Fruit fly (Drosophila melanogaster) whole organism, wandering third instar larva: ENCODE measurements around the gene CG12684.

Experiments
- Abd-B ChIP-seq: fragments of >200 bp; optimal IDR thresholded peaks from 2 replicates; lab custom pipeline; 2017; ENCODE audit warnings: missing biosample characterization, missing genetic modification characterization
- CG32264 ChIP-seq: fragments of 200-800 bp; sonication (Bioruptor generic); optimal IDR thresholded peaks from 2 replicates; lab custom pipeline; 2016; ENCODE audit warnings: missing biosample characterization, missing genetic modification characterization
- Dfd ChIP-seq: fragments of >200 bp; optimal IDR thresholded peaks from 2 replicates; lab custom pipeline; 2017; ENCODE audit warnings: missing biosample characterization, missing genetic modification characterization
- Dif ChIP-seq: fragments of 200-275, 200-300 bp; sonication (Bioruptor generic); optimal IDR thresholded peaks from 2 replicates; lab custom pipeline; 2018; ENCODE audit warnings: missing biosample characterization, missing genetic modification characterization; ENCODE audit not compliant: partially characterized antibody
- HLH106 ChIP-seq: fragments of 200-800 bp; optimal IDR thresholded peaks from 3 replicates; lab custom pipeline; 2019; ENCODE audit warnings: missing biosample characterization, mild to moderate bottlenecking, missing genetic modification characterization, moderate library complexity
- Hnf4 ChIP-seq: fragments of 200-800 bp; sonication (Bioruptor generic); optimal IDR thresholded peaks from 2 replicates; lab custom pipeline; 2016; ENCODE audit warnings: missing biosample characterization, mild to moderate bottlenecking, missing genetic modification characterization
- Hr83 ChIP-seq: fragments of 200-300 bp; sonication (Bioruptor generic); optimal IDR thresholded peaks from 2 replicates; lab custom pipeline; 2016; ENCODE audit warnings: missing biosample characterization, mild to moderate bottlenecking, missing genetic modification characterization, moderate library complexity; ENCODE audit not compliant: poor library complexity, severe bottlenecking
- Jra ChIP-seq: sonication (Bioruptor generic); optimal IDR thresholded peaks from 2 replicates; lab custom pipeline; 2016; ENCODE audit warnings: missing biosample characterization, missing genetic modification characterization
- Myc ChIP-seq: fragments of >200 bp; optimal IDR thresholded peaks from 2 replicates; lab custom pipeline; 2017
- OdsH ChIP-seq: fragments of 200-800 bp; sonication (Bioruptor generic); optimal IDR thresholded peaks from 2 replicates; lab custom pipeline; 2016; ENCODE audit warnings: missing biosample characterization, mild to moderate bottlenecking, missing genetic modification characterization
- Rel ChIP-seq, 2 experiments: fragments of 200-800 bp; sonication (Bioruptor generic) in 1 of 2; optimal IDR thresholded peaks; 2 replicates in 1 of 2; 3 replicates in 1 of 2; lab custom pipeline; 2016 to 2019; ENCODE audit warnings: mild to moderate bottlenecking in 2 of 2, missing biosample characterization in 2 of 2, missing genetic modification characterization in 2 of 2, moderate library complexity in 1 of 2
- Sp1 ChIP-seq: fragments of 200-800 bp; sonication (Bioruptor generic); optimal IDR thresholded peaks from 3 replicates; lab custom pipeline; 2019; ENCODE audit warnings: missing biosample characterization, mild to moderate bottlenecking, missing genetic modification characterization, moderate library complexity
- br ChIP-seq: fragments of 200-800 bp; sonication (Bioruptor generic); optimal IDR thresholded peaks from 2 replicates; lab custom pipeline; 2016; ENCODE audit warnings: missing biosample characterization, missing genetic modification characterization
- brk ChIP-seq: fragments of 200-800 bp; sonication (Bioruptor generic); optimal IDR thresholded peaks from 2 replicates; lab custom pipeline; 2016; ENCODE audit warnings: missing biosample characterization, mild to moderate bottlenecking, missing genetic modification characterization
- dl ChIP-seq, 2 experiments: fragments of 175-275, 200-275 bp in 1 of 2; fragments of 200-275 bp in 1 of 2; sonication (Bioruptor generic); optimal IDR thresholded peaks; lab custom pipeline; 2018; ENCODE audit warnings: mild to moderate bottlenecking in 2 of 2, missing biosample characterization in 2 of 2, missing genetic modification characterization in 2 of 2, moderate library complexity in 2 of 2; ENCODE audit not compliant: partially characterized antibody in 2 of 2, insufficient read depth in 1 of 2
- dmrt93B ChIP-seq: fragments of 200-800 bp; sonication (Bioruptor generic); optimal IDR thresholded peaks from 2 replicates; lab custom pipeline; 2018; ENCODE audit warnings: missing biosample characterization, mild to moderate bottlenecking, missing genetic modification characterization
- ey ChIP-seq: fragments of 200-800 bp; sonication (Bioruptor generic); optimal IDR thresholded peaks from 2 replicates; lab custom pipeline; 2016; ENCODE audit warnings: missing biosample characterization, missing genetic modification characterization
- foxo ChIP-seq, 2 experiments: fragments of 200-800 bp; sonication (Bioruptor generic); optimal IDR thresholded peaks; 2 replicates in 1 of 2; 3 replicates in 1 of 2; lab custom pipeline; 2016 to 2017; ENCODE audit warnings: missing biosample characterization in 2 of 2, missing genetic modification characterization in 2 of 2
- fru ChIP-seq: fragments of 200-800 bp; sonication (Bioruptor generic); optimal IDR thresholded peaks from 3 replicates; lab custom pipeline; 2016; ENCODE audit warnings: missing biosample characterization, mild to moderate bottlenecking, missing genetic modification characterization
- h ChIP-seq: fragments of 200-800 bp; sonication (Bioruptor generic); optimal IDR thresholded peaks from 3 replicates; lab custom pipeline; 2016; ENCODE audit warnings: missing biosample characterization, mild to moderate bottlenecking, missing genetic modification characterization
- jim ChIP-seq: fragments of 175-275, 200-325 bp; sonication (Bioruptor generic); optimal IDR thresholded peaks from 2 replicates; lab custom pipeline; 2016; ENCODE audit warnings: missing biosample characterization, mild to moderate bottlenecking, missing genetic modification characterization
- lola ChIP-seq: fragments of >200 bp; optimal IDR thresholded peaks from 2 replicates; lab custom pipeline; 2017; ENCODE audit warnings: missing biosample characterization, missing genetic modification characterization
- psq ChIP-seq: fragments of 200-800 bp; sonication (Bioruptor generic); optimal IDR thresholded peaks from 3 replicates; lab custom pipeline; 2017; ENCODE audit warnings: missing biosample characterization, mild to moderate bottlenecking, missing genetic modification characterization, moderate library complexity
- rgr ChIP-seq: fragments of 200-800 bp; sonication (Bioruptor generic); optimal IDR thresholded peaks from 3 replicates; lab custom pipeline; 2016; ENCODE audit warnings: missing biosample characterization, mild to moderate bottlenecking, missing genetic modification characterization
- sage ChIP-seq: fragments of 200-800 bp; sonication (Bioruptor generic); optimal IDR thresholded peaks from 2 replicates; lab custom pipeline; 2016; ENCODE audit warnings: missing biosample characterization, mild to moderate bottlenecking, missing genetic modification characterization
- sv ChIP-seq: fragments of 200-800 bp; sonication (Bioruptor generic); optimal IDR thresholded peaks from 3 replicates; lab custom pipeline; 2016; ENCODE audit warnings: missing biosample characterization, missing genetic modification characterization
- usp ChIP-seq: fragments of >200 bp; optimal IDR thresholded peaks from 2 replicates; lab custom pipeline; 2017; ENCODE audit warnings: missing biosample characterization, missing genetic modification characterization
- woc ChIP-seq: sonication (Bioruptor generic); optimal IDR thresholded peaks from 2 replicates; lab custom pipeline; 2016; ENCODE audit warnings: missing biosample characterization, mild to moderate bottlenecking, missing genetic modification characterization

The CG12684 gene

DNA sequence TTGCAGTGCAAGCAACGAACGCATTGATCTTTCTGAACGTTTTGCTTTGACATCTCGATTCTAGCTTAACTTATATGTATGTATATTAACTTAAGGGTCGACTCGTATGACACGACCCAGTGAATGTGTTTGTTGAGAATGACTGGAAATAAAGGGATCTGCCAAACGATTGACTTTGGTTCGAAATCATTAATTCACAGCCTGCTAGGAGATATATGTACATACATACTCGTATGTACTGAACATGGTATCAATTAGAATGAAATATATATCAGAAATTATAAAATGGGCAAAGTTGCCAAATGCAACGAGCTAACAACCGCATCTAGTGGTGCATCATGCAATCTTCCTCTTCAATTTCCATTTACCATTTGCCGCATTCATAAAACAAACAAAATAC lies at the start of gene CG12684:
Gene CG12684 (minus strand): TSS at position 101 of the 400 bp plus-strand sequence.
- TF ChIP-seq Jra (GFP tag; lab: Kevin White, UChicago) (no peak), CG32264 (GFP tag; lab: Kevin White, UChicago) (no peak), Myc (lab: Kevin White, UChicago) (no peak), Sp1 (GFP tag; lab: Kevin White, UChicago) (no peak), lola (GFP tag; lab: Kevin White, UChicago) (no peak), woc (GFP tag; lab: Kevin White, UChicago) (no peak), Hr83 (GFP tag; lab: Kevin White, UChicago) (no peak), foxo (GFP tag; optimal IDR thresholded peaks at IDR 0.05; lab: Kevin White, UChicago) (no peak), Hnf4 (no peak), Abd-B (GFP tag; lab: Kevin White, UChicago) (no peak), sage (GFP tag; lab: Kevin White, UChicago) (no peak)

DNA sequence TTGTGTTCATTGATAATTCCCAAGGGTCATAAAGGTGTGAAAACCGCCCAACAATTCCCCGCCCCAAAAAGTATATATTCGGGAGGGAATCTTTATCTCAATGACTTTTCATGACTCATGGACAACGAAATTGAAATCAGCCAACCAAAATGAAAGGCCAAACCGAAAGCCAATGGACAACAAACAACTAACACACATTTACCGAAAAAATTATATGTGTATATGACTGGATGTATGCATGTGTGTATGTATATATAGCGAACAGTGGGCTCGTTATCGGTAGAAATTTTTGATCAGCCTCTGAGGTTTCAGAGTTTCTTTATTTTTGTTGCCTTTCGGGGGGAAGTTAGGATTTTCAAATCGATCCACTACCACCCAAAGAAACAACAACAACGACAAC lies 47.1 kb upstream of the CG12684 start:
- TF ChIP-seq Rel (GFP tag; optimal IDR thresholded peaks at IDR 0.05; lab: Kevin White, UChicago) (no peak), Rel (tag; optimal IDR thresholded peaks at IDR 0.05; lab: Kevin White, UChicago) (peak; percentile 84), Hnf4 (no peak)

DNA sequence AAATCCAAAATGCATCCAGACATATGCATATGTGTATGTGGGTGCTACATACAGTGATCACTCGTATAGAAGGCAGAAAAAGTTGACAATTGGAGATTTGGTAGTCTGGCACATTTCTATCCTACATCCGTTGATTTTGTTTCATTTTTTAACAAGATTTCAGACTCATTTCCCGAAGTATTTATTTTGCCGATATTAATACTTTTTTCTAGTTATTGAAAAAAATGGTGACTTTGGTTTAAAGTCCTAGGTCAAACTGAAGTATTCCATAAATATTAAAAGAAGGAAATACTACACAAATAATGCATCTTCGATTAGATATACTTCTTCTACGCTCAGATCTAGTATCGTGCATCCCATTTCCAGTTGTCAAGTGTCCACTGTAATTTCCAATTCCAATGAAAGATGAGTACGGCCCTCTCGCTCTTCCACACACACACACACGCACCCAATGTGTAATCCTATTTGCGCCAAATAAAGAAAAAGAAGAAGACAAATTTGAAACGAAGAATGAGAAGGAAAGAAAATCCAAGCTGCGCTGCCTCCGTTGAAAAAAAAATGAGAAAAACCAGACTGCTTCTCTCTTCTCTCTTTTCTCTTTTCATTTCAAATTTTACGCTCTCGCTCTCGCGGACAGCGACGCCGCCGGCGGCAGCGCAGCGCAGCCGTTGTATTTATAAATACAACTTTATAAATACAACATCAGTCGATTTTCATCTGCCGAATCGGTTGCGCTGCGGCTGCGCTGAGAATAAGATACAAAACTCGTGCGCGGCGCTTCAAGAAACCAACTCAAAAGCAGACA lies 45.3 kb upstream of the CG12684 start, which contains the start of gene peb:
Gene peb (plus strand): TSS at position 700 of the 805 bp plus-strand sequence.
- TF ChIP-seq dmrt93B (GFP tag; lab: Kevin White, UChicago), result peak; percentile 30
- no peak for TF ChIP-seq Hnf4
- TF ChIP-seq foxo (GFP tag; optimal IDR thresholded peaks at IDR 0.05; lab: Kevin White, UChicago), result peak in 1 of 2 experiments; percentile 80
- TF ChIP-seq h, result peak; percentile 39
- TF ChIP-seq ey, result peak; percentile 67
- TF ChIP-seq Dif (GFP tag; lab: Kevin White, UChicago), result peak; percentile 74
- peak; percentile 54 for TF ChIP-seq woc (GFP tag; lab: Kevin White, UChicago)
- TF ChIP-seq psq (GFP tag; lab: Kevin White, UChicago), result peak; percentile 27
- TF ChIP-seq Dfd (GFP tag; lab: Kevin White, UChicago), result no peak
- peak; percentile 43 for TF ChIP-seq Sp1 (GFP tag; lab: Kevin White, UChicago)
- TF ChIP-seq usp (GFP tag; lab: Kevin White, UChicago), result no peak
- peak in 1 of 2 experiments; percentile 58 for TF ChIP-seq dl (GFP tag; optimal IDR thresholded peaks at IDR 0.05; lab: Kevin White, UChicago; ENCODE audit: insufficient read depth in 1 of 2, partially characterized antibody in 2 of 2)
- peak; percentile 38 for TF ChIP-seq HLH106 (tag; lab: Kevin White, UChicago)
- no peak for TF ChIP-seq Myc (lab: Kevin White, UChicago)
- TF ChIP-seq OdsH (GFP tag; lab: Kevin White, UChicago), result peak; percentile 31
- TF ChIP-seq Rel (GFP tag; optimal IDR thresholded peaks at IDR 0.05; lab: Kevin White, UChicago), result no peak
- TF ChIP-seq Rel (tag; optimal IDR thresholded peaks at IDR 0.05; lab: Kevin White, UChicago), result peak; percentile 5
- TF ChIP-seq br, result peak; percentile 41
- TF ChIP-seq fru (GFP tag; lab: Kevin White, UChicago), result peak; percentile 79
- no peak for TF ChIP-seq sv (GFP tag; lab: Kevin White, UChicago)
- peak; percentile 23 for TF ChIP-seq brk (GFP tag; lab: Kevin White, UChicago)

DNA sequence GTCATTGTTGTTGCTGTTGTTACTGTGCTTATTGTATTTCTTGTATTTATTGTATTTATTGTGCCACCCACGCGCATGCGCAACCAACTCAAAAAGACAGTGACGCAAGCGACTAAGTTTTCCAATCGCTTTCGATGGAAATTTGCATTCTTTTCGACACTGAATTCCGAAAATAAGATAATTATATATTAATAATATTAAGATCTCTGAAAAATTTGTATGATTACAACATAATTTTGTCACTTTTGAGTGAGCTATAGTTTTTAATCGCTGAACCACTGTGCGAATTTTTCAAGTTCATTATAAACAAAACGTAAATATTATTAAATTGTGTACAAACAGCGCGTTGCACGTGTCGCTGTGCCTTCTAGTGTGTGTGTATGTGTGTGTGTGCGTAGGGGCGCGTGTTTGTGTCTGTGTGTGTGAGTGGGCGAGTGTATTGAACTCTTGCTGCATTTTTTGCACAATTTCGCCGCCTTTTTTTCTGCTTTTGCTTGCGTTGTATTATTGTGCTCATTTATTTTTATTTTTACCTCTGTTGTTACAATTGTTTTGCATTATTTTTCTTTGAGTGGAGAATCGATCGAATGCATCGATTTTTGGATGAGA lies 44.1 kb upstream of the CG12684 start:
- TF ChIP-seq Dfd (GFP tag; lab: Kevin White, UChicago) (peak; percentile 64), psq (GFP tag; lab: Kevin White, UChicago) (peak; percentile 18), foxo (GFP tag; optimal IDR thresholded peaks at IDR 0.05; lab: Kevin White, UChicago) (peak in 1 of 2 experiments; percentile 50), Myc (lab: Kevin White, UChicago) (no peak), jim (GFP tag; lab: Kevin White, UChicago) (no peak), h (peak; percentile 14), dmrt93B (GFP tag; lab: Kevin White, UChicago) (peak; percentile 6), OdsH (GFP tag; lab: Kevin White, UChicago) (peak; percentile 7), HLH106 (tag; lab: Kevin White, UChicago) (peak; percentile 3), Sp1 (GFP tag; lab: Kevin White, UChicago) (peak; percentile 18), rgr (GFP tag; lab: Kevin White, UChicago) (peak; percentile 34), woc (GFP tag; lab: Kevin White, UChicago) (no peak)
